Worm (Caenorhabditis elegans) whole organism, L4/young adult: ENCODE data around the gene Y41C4A.22.

Source experiments
- W03F9.2 ChIP-seq: fragments of 150-350 bp; optimal IDR thresholded peaks from 2 replicates; lab custom pipeline; 2014; ENCODE audit warnings: missing biosample characterization, missing genetic modification characterization
- dao-5 ChIP-seq: sonication (generic microtip); optimal IDR thresholded peaks from 2 replicates; lab custom pipeline; 2016; ENCODE audit warnings: missing genotype, missing genetic modification characterization, moderate library complexity, missing compliant biosample characterization
- him-1 ChIP-seq: sonication (generic microtip); optimal IDR thresholded peaks from 2 replicates; lab custom pipeline; 2016; ENCODE audit warnings: missing genotype, missing genetic modification reagents, missing genetic modification characterization, missing compliant biosample characterization

DNA sequence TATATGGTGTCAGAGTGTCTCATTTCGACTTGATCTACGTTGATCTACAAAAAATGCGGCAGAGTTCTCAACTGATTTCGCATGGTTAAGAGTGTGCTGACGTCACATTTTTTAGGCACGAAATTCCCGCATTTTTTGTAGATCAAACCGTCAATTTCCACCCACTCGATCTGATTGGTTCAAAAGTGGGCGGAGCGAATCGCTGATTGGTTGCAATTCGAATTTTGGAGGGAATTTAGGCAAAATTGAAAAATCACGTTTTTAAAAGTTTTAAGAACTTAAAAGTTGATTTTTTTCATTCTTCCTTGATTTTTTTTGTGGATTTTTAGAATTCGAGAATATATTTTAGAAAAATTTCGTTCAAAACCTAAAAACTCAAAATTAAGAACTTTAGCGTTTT is 38.7 kb upstream of the Y41C4A.22 start:
- TF ChIP-seq dao-5 (tag; lab: Kevin White, UChicago) (no peak), him-1 (tag; lab: Kevin White, UChicago) (no peak), W03F9.2 (tag; lab: Kevin White, UChicago) (no peak)
